Fruit fly (Drosophila melanogaster) whole organism, embryonic: ENCODE measurements around the gene Rab9Db.

Source experiments
- Adf1 ChIP-seq: fragments of 200-800 bp; sonication (Bioruptor generic); IDR thresholded peaks from 2 replicates; pipeline ENCODE4 v1.3.6; 2022; ENCODE audit warnings: missing biosample characterization, missing genetic modification characterization
- B-H2 ChIP-seq: fragments of 200-800 bp; sonication (Bioruptor generic); optimal IDR thresholded peaks from 2 replicates; lab custom pipeline; 2018; ENCODE audit warnings: missing biosample characterization, mild to moderate bottlenecking, missing genetic modification characterization
- CG12155 ChIP-seq: fragments of 200-800 bp; sonication (Bioruptor generic); optimal IDR thresholded peaks from 3 replicates; lab custom pipeline; 2016; ENCODE audit warnings: missing biosample characterization, missing genetic modification characterization
- CG13894 ChIP-seq: fragments of 200-800 bp; sonication (Bioruptor generic); optimal IDR thresholded peaks from 3 replicates; lab custom pipeline; 2018; ENCODE audit warnings: missing biosample characterization, mild to moderate bottlenecking, missing genetic modification characterization, moderate library complexity
- CG15514 ChIP-seq: fragments of 200-800 bp; sonication (Bioruptor generic); optimal IDR thresholded peaks from 3 replicates; lab custom pipeline; 2017; ENCODE audit warnings: missing biosample characterization, missing genetic modification characterization, mild to moderate bottlenecking, moderate library complexity, missing genetic modification reagents
- CG3838 ChIP-seq: fragments of 200-800 bp; sonication (Bioruptor generic); optimal IDR thresholded peaks from 3 replicates; lab custom pipeline; 2016; ENCODE audit warnings: missing biosample characterization, missing genetic modification characterization
- CG6654 ChIP-seq: fragments of 200-800 bp; sonication (Bioruptor generic); optimal IDR thresholded peaks from 2 replicates; lab custom pipeline; 2017; ENCODE audit warnings: missing biosample characterization, mild to moderate bottlenecking, missing genetic modification characterization
- CG6689 ChIP-seq: fragments of 200-800 bp; sonication (Bioruptor generic); IDR thresholded peaks from 2 replicates; pipeline ENCODE4 v1.3.6; 2022; ENCODE audit warnings: missing biosample characterization, missing genetic modification characterization
- CG7928 ChIP-seq: fragments of 200-800 bp; sonication (Bioruptor generic); optimal IDR thresholded peaks from 2 replicates; lab custom pipeline; 2017; ENCODE audit warnings: missing biosample characterization, mild to moderate bottlenecking, missing genetic modification characterization
- CG8290 ChIP-seq, 3 experiments: fragments of 200-800 bp; sonication (Bioruptor generic); optimal IDR thresholded peaks; 2 replicates each; lab custom pipeline; 2016 to 2019; ENCODE audit warnings: missing biosample characterization in 3 of 3, missing genetic modification characterization in 3 of 3, mild to moderate bottlenecking in 2 of 3, moderate library complexity in 1 of 3
- Ets65A ChIP-seq: fragments of 200-800 bp; sonication (Bioruptor generic); peaks from one replicate; lab custom pipeline; 2016; ENCODE audit warnings: missing biosample characterization, missing genetic modification characterization
- Hey ChIP-seq: fragments of 200-800 bp; sonication (Bioruptor generic); optimal IDR thresholded peaks from 3 replicates; lab custom pipeline; 2018; ENCODE audit warnings: missing biosample characterization, mild to moderate bottlenecking, missing genetic modification characterization
- Med ChIP-seq: fragments of 200-800 bp; sonication (Bioruptor generic); peaks from one replicate; lab custom pipeline; 2016; ENCODE audit warnings: missing biosample characterization, missing genetic modification characterization, mild to moderate bottlenecking, inconsistent platforms, moderate library complexity
- NFAT ChIP-seq: fragments of 200-800 bp; sonication (Bioruptor generic); IDR thresholded peaks from 2 replicates; pipeline ENCODE4 v1.3.6; 2022; ENCODE audit warnings: missing biosample characterization, missing genetic modification characterization
- Trl ChIP-seq, 3 experiments: fragments of >200 bp in 2 of 3; fragments of 200-800 bp in 1 of 3; sonication (Bioruptor generic) in 1 of 3; optimal IDR thresholded peaks; 2 replicates in 1 of 3; 3 replicates in 2 of 3; lab custom pipeline; 2016 to 2017; ENCODE audit warnings: missing biosample characterization in 1 of 3, missing genetic modification characterization in 1 of 3
- cg ChIP-seq: fragments of 200-800 bp; sonication (Bioruptor generic); optimal IDR thresholded peaks from 3 replicates; lab custom pipeline; 2019; ENCODE audit warnings: missing biosample characterization, mild to moderate bottlenecking, missing genetic modification characterization, moderate library complexity
- chinmo ChIP-seq: fragments of 200-800 bp; sonication (Bioruptor generic); IDR thresholded peaks from 4 replicates; pipeline ENCODE4 v1.3.6; 2022; ENCODE audit warnings: missing biosample characterization, missing genetic modification characterization; ENCODE audit not compliant: partially characterized antibody
- crol ChIP-seq: fragments of 200-800 bp; sonication (Bioruptor generic); IDR thresholded peaks from 2 replicates; pipeline ENCODE4 v1.3.6; 2022; ENCODE audit warnings: missing biosample characterization, missing genetic modification characterization
- ems ChIP-seq: fragments of 200-800 bp; sonication (Bioruptor generic); optimal IDR thresholded peaks from 3 replicates; lab custom pipeline; 2016; ENCODE audit warnings: missing biosample characterization, missing genetic modification characterization
- ewg ChIP-seq: fragments of 200-800 bp; sonication (Bioruptor generic); optimal IDR thresholded peaks from 3 replicates; lab custom pipeline; 2017; ENCODE audit warnings: mild to moderate bottlenecking, missing biosample characterization, missing genetic modification reagents, missing genetic modification characterization
- insv ChIP-seq, 2 experiments: fragments of 200-800 bp; sonication (Bioruptor generic); optimal IDR thresholded peaks; 3 replicates each; lab custom pipeline; 2016 to 2018; ENCODE audit warnings: missing biosample characterization in 2 of 2, missing genetic modification characterization in 2 of 2
- inv ChIP-seq: fragments of 200-800 bp; sonication (Bioruptor generic); IDR thresholded peaks from 2 replicates; pipeline ENCODE4 v1.3.6; 2022; ENCODE audit warnings: missing biosample characterization, missing genetic modification characterization; ENCODE audit not compliant: partially characterized antibody
- nerfin-1 ChIP-seq: fragments of 200-800 bp; sonication (Bioruptor generic); optimal IDR thresholded peaks from 3 replicates; lab custom pipeline; 2019; ENCODE audit warnings: missing biosample characterization, mild to moderate bottlenecking, missing genetic modification characterization, moderate library complexity
- pzg ChIP-seq: fragments of 200-800 bp; sonication (Bioruptor generic); optimal IDR thresholded peaks from 3 replicates; lab custom pipeline; 2018; ENCODE audit warnings: missing biosample characterization, mild to moderate bottlenecking, missing genetic modification characterization, moderate library complexity
- repo ChIP-seq: fragments of 200-800 bp; sonication (Bioruptor generic); optimal IDR thresholded peaks from 2 replicates; lab custom pipeline; 2016; ENCODE audit warnings: missing biosample characterization, missing genetic modification characterization
- row ChIP-seq: fragments of 200-800 bp; sonication (Bioruptor generic); IDR thresholded peaks from 3 replicates; pipeline ENCODE4 v1.3.6; 2022; ENCODE audit warnings: missing biosample characterization, missing genetic modification characterization
- sd ChIP-seq: fragments of 200-800 bp; sonication (Bioruptor generic); optimal IDR thresholded peaks from 3 replicates; lab custom pipeline; 2018; ENCODE audit warnings: missing biosample characterization, mild to moderate bottlenecking, missing genetic modification characterization, moderate library complexity
- seq ChIP-seq: fragments of 200-800 bp; sonication (Bioruptor generic); IDR thresholded peaks from 2 replicates; pipeline ENCODE4 v1.3.6; 2022; ENCODE audit warnings: missing biosample characterization, missing genetic modification characterization
- so ChIP-seq: fragments of 200-800 bp; sonication (Bioruptor generic); IDR thresholded peaks from 3 replicates; pipeline ENCODE4 v1.3.6; 2022; ENCODE audit warnings: missing biosample characterization, missing genetic modification characterization
- stwl ChIP-seq: fragments of 200-800 bp; sonication (Bioruptor generic); optimal IDR thresholded peaks from 3 replicates; lab custom pipeline; 2018; ENCODE audit warnings: missing biosample characterization, mild to moderate bottlenecking, missing genetic modification characterization, moderate library complexity
- tll ChIP-seq, 2 experiments: fragments of 200-800 bp in 1 of 2; fragments of >200 bp in 1 of 2; sonication (Bioruptor generic) in 1 of 2; optimal IDR thresholded peaks; 2 replicates each; lab custom pipeline; 2017 to 2019; ENCODE audit warnings: missing biosample characterization in 2 of 2, missing genetic modification characterization in 2 of 2, mild to moderate bottlenecking in 1 of 2, moderate library complexity in 1 of 2
- unc-4 ChIP-seq: fragments of 200-800 bp; sonication (Bioruptor generic); IDR thresholded peaks from 2 replicates; pipeline ENCODE4 v1.3.6; 2022; ENCODE audit warnings: missing biosample characterization, missing genetic modification characterization; ENCODE audit not compliant: partially characterized antibody
- unpg ChIP-seq: fragments of 200-800 bp; sonication (Bioruptor generic); optimal IDR thresholded peaks from 3 replicates; lab custom pipeline; 2018; ENCODE audit warnings: missing biosample characterization, mild to moderate bottlenecking, missing genetic modification characterization, moderate library complexity
- wek ChIP-seq: fragments of 200-800 bp; sonication (Bioruptor generic); optimal IDR thresholded peaks from 3 replicates; lab custom pipeline; 2018; ENCODE audit warnings: missing biosample characterization, mild to moderate bottlenecking, missing genetic modification characterization, moderate library complexity

Rab9Db gene

DNA sequence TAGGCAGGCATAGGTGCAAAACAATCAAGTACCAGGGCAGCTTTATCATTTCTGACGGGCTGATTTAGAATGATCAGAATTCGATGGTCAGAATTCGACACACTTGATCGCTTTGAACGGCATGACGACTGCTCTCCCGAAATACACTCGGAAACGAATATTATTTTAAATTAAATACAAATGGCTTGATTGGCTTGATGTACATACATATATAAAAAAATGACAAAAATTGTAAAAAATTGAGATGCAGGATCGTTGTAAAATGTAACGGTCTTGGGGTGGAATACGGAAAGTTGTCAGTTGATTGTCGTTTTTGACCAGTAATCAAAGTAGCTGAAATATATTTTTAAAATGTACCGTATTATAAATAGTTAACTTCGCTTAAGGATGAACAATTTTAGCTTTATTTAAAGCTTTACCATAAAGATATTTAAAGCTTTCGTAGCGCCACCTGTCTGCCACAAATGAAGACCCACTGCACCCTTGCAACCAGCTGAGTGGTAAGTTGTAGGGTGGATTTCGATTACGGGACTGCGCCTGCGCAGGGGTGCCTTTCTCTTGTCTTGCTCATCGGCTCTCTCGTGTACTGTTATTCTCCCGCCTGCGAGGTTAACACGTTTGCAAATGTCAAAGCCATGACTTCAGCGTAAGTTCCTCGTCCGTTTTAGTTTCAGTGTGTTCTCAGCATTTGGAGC, 4.2 kb upstream of the Rab9Db start, which contains the start of the genes CG9806 and X11Lbeta (continued):
- TF ChIP-seq repo (GFP tag; lab: Kevin White, UChicago) (no peak), tll (GFP tag; optimal IDR thresholded peaks at IDR 0.05; lab: Kevin White, UChicago) (no peak)

DNA sequence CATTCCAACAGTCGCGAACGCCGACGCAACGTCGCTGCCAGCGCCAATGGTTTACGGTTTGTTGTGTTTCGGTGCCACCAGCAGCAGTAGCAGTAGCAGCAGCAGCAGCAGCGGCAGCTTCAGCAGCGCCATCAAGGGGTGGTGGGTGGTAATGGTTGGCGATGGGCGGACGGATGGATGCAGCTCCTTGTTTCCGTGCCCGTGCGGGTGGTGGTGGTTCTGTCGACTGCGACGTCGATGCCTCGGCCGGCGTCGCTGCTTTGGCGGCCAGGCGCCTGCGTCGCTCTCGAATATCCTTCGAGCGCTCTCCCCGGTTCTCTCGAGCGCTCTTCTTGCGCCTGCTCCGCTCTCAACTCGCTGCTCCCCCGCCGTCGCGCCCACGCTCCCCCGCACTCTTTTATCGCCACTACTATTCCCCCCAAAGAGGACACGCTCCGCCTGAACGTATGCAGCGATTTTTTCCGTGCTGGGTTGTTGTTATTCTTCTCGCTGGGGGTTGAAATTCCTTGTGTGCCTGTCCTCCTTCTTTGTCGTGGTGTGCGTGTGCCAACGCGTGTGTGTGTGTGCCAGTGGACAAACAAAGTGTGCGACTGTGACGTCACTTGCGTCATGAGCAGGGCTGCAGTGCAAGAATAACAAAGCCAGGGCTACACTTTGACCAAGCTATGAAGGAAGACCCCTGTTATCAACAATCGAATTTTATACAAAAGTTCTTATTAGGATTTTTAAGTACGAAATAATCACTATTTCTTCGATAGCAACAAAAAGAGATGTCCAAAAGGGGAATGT, 1.6 kb downstream of the Rab9Db start:
- TF ChIP-seq CG12155 (GFP tag; lab: Kevin White, UChicago) (peak; percentile 61), inv (no peak), row (peak; percentile 39; the same call in 1 of the 3 replicates), nerfin-1 (tag; lab: Kevin White, UChicago) (peak; percentile 9), wek (GFP tag; lab: Kevin White, UChicago) (peak; percentile 44), CG13894 (peak; percentile 60), unpg (GFP tag; lab: Kevin White, UChicago) (no peak), CG8290 (GFP tag; optimal IDR thresholded peaks at IDR 0.05; lab: Kevin White, UChicago) (no peak), CG8290 (tag; optimal IDR thresholded peaks at IDR 0.05; lab: Kevin White, UChicago) (peak in 1 of 2 experiments; percentile 53), CG7928 (GFP tag; lab: Kevin White, UChicago) (peak; percentile 82), unc-4 (GFP tag; lab: Robert Waterston, UW) (0 out of 2 replicates have a peak, but pooled peaks have one; percentile 14), CG6689 (peak; percentile 38; the same call in 1 of the 2 replicates), pzg (GFP tag; lab: Kevin White, UChicago) (peak; percentile 18), ewg (peak; percentile 95), stwl (tag; lab: Kevin White, UChicago) (peak; percentile 13), CG3838 (GFP tag; lab: Kevin White, UChicago) (peak; percentile 94), NFAT (GFP tag; lab: Robert Waterston, UW) (peak; percentile 17; the same call in 1 of the 2 replicates), so (GFP tag; lab: Robert Waterston, UW) (no peak), Ets65A (peak; percentile 77), sd (tag; lab: Kevin White, UChicago) (no peak), cg (GFP tag; lab: Kevin White, UChicago) (peak; percentile 55), Adf1 (GFP tag; lab: Robert Waterston, UW) (peak; percentile 95), Hey (tag; lab: Kevin White, UChicago) (peak; percentile 57), insv (GFP tag; optimal IDR thresholded peaks at IDR 0.05; lab: Kevin White, UChicago) (no peak), crol (GFP tag; lab: Robert Waterston, UW) (peak; percentile 88), B-H2 (peak; percentile 31), CG15514 (GFP tag; lab: Kevin White, UChicago) (peak; percentile 8), CG6654 (GFP tag; lab: Kevin White, UChicago) (no peak), Trl (optimal IDR thresholded peaks at IDR 0.05; lab: Kevin White, UChicago) (peak; percentile 23 to 54), Trl (GFP tag; optimal IDR thresholded peaks at IDR 0.05; lab: Kevin White, UChicago) (no peak), ems (GFP tag; lab: Kevin White, UChicago) (no peak), chinmo (GFP tag; lab: Robert Waterston, UW) (0 out of 4 replicates have a peak, but pooled peaks have one; percentile 48), seq (GFP tag; lab: Robert Waterston, UW) (0 out of 2 replicates have a peak, but pooled peaks have one; percentile 27), Med (peak; percentile 53)
